Worm (Caenorhabditis elegans) whole organism, L1 larva: ENCODE data around the gene ZK686.1.

Experiments used
- C04F5.9 ChIP-seq: sonication (generic microtip); optimal IDR thresholded peaks from 2 replicates; lab custom pipeline; 2016; ENCODE audit warnings: missing genetic modification characterization, missing compliant biosample characterization
- C16A3.4 ChIP-seq: fragments of 150-350 bp; optimal IDR thresholded peaks from 2 replicates; lab custom pipeline; 2014; ENCODE audit warnings: missing biosample characterization, missing genetic modification characterization
- alr-1 ChIP-seq: fragments of 200-800 bp; sonication (Bioruptor generic); optimal IDR thresholded peaks from 2 replicates; lab custom pipeline; 2018; ENCODE audit warnings: borderline replicate concordance, mild to moderate bottlenecking, missing genetic modification characterization, missing compliant biosample characterization
- aly-2 ChIP-seq: fragments of 150-350 bp; optimal IDR thresholded peaks from 2 replicates; lab custom pipeline; 2014; ENCODE audit warnings: missing biosample characterization, missing genetic modification characterization
- ama-1 ChIP-seq: fragments of 150-350 bp; optimal IDR thresholded peaks from 2 replicates; lab custom pipeline; 2014
- blmp-1 ChIP-seq: fragments of 150-350 bp; optimal IDR thresholded peaks from 2 replicates; lab custom pipeline; 2014; ENCODE audit warnings: missing biosample characterization, missing genetic modification characterization
- ceh-63 ChIP-seq: fragments of 200-800 bp; sonication (Bioruptor generic); optimal IDR thresholded peaks from 2 replicates; lab custom pipeline; 2018; ENCODE audit warnings: mild to moderate bottlenecking, missing genetic modification characterization, missing compliant biosample characterization
- ceh-8 ChIP-seq: fragments of 200-800 bp; sonication (Bioruptor generic); optimal IDR thresholded peaks from 2 replicates; lab custom pipeline; 2018; ENCODE audit warnings: mild to moderate bottlenecking, missing genetic modification characterization, moderate library complexity, missing compliant biosample characterization
- ceh-82 ChIP-seq, 3 experiments: fragments of 150-350 bp in 1 of 3; sonication (generic microtip) in 2 of 3; optimal IDR thresholded peaks; 2 replicates each; lab custom pipeline; 2014 to 2017; ENCODE audit warnings: missing biosample characterization in 3 of 3, missing genetic modification characterization in 3 of 3
- ceh-90 ChIP-seq: sonication (generic microtip); optimal IDR thresholded peaks from 2 replicates; lab custom pipeline; 2016; ENCODE audit warnings: missing genetic modification characterization, missing compliant biosample characterization
- dpl-1 ChIP-seq, 3 experiments: fragments of 150-350 bp in 2 of 3; sonication (generic microtip) in 1 of 3; optimal IDR thresholded peaks; 2 replicates each; lab custom pipeline; 2014 to 2017; ENCODE audit warnings: missing biosample characterization in 3 of 3, missing genetic modification characterization in 3 of 3, missing genetic modification reagents in 3 of 3
- dsc-1 ChIP-seq: sonication (generic microtip); optimal IDR thresholded peaks from 2 replicates; lab custom pipeline; 2016; ENCODE audit warnings: mild to moderate bottlenecking, missing genetic modification characterization, missing compliant biosample characterization
- elt-2 ChIP-seq: sonication (generic microtip); optimal IDR thresholded peaks from 2 replicates; lab custom pipeline; 2016; ENCODE audit warnings: missing genetic modification characterization, mild to moderate bottlenecking, inconsistent platforms, missing compliant biosample characterization, missing genetic modification reagents
- elt-3 ChIP-seq, 6 experiments: fragments of 150-350 bp in 1 of 6; sonication (generic microtip); optimal IDR thresholded peaks; 2 replicates each; lab custom pipeline; 2017 to 2018; ENCODE audit warnings: missing biosample characterization in 6 of 6, missing genetic modification characterization in 6 of 6, inconsistent platforms in 1 of 6
- fkh-10 ChIP-seq: sonication (generic microtip); optimal IDR thresholded peaks from 2 replicates; lab custom pipeline; 2017; ENCODE audit warnings: missing biosample characterization, missing genetic modification reagents, missing genetic modification characterization
- fkh-8 ChIP-seq: sonication (generic microtip); optimal IDR thresholded peaks from 2 replicates; lab custom pipeline; 2016; ENCODE audit warnings: mild to moderate bottlenecking, missing genetic modification characterization, missing compliant biosample characterization
- hlh-17 ChIP-seq: fragments of 200-800 bp; sonication (Bioruptor generic); optimal IDR thresholded peaks from 2 replicates; lab custom pipeline; 2018; ENCODE audit warnings: missing genetic modification characterization, mild to moderate bottlenecking, missing compliant biosample characterization, moderate library complexity, borderline replicate concordance
- hpl-2 ChIP-seq: fragments of 150-350 bp; optimal IDR thresholded peaks from 2 replicates; lab custom pipeline; 2014; ENCODE audit warnings: missing biosample characterization, missing genetic modification reagents, missing genetic modification characterization
- jun-1 ChIP-seq: fragments of 150-350 bp; optimal IDR thresholded peaks from 2 replicates; lab custom pipeline; 2014; ENCODE audit warnings: missing biosample characterization, missing genetic modification reagents, missing genetic modification characterization
- lin-13 ChIP-seq: fragments of 150-350 bp; optimal IDR thresholded peaks from 2 replicates; lab custom pipeline; 2014; ENCODE audit warnings: missing biosample characterization, missing genetic modification reagents, missing genetic modification characterization
- lin-14 ChIP-seq: fragments of 200-800 bp; sonication (Bioruptor generic); optimal IDR thresholded peaks from 2 replicates; lab custom pipeline; 2018; ENCODE audit warnings: mild to moderate bottlenecking, missing genetic modification characterization, moderate library complexity, missing compliant biosample characterization
- lin-35 ChIP-seq, 2 experiments: fragments of 150-350 bp; optimal IDR thresholded peaks; 2 replicates each; lab custom pipeline; 2014; ENCODE audit warnings: missing biosample characterization in 2 of 2, missing genetic modification characterization in 2 of 2, missing genetic modification reagents in 2 of 2
- lsy-2 ChIP-seq, 2 experiments: fragments of 150-350 bp; optimal IDR thresholded peaks; 2 replicates each; lab custom pipeline; 2014; ENCODE audit warnings: missing biosample characterization in 2 of 2, missing genetic modification characterization in 2 of 2
- mef-2 ChIP-seq: fragments of 150-350 bp; optimal IDR thresholded peaks from 2 replicates; lab custom pipeline; 2014; ENCODE audit warnings: missing biosample characterization, missing genetic modification characterization
- mep-1 ChIP-seq: fragments of 150-350 bp; optimal IDR thresholded peaks from 2 replicates; lab custom pipeline; 2014; ENCODE audit warnings: missing biosample characterization, missing genetic modification characterization
- nhr-11 ChIP-seq: fragments of 150-350 bp; optimal IDR thresholded peaks from 2 replicates; lab custom pipeline; 2014; ENCODE audit warnings: missing biosample characterization, missing genetic modification characterization
- nhr-12 ChIP-seq: sonication (generic microtip); optimal IDR thresholded peaks from 2 replicates; lab custom pipeline; 2017; ENCODE audit warnings: missing biosample characterization, missing genetic modification characterization
- nhr-20 ChIP-seq: sonication (generic microtip); optimal IDR thresholded peaks from 2 replicates; lab custom pipeline; 2016; ENCODE audit warnings: mild to moderate bottlenecking, missing genetic modification characterization, missing compliant biosample characterization
- nhr-237 ChIP-seq: fragments of 150-350 bp; optimal IDR thresholded peaks from 2 replicates; lab custom pipeline; 2014; ENCODE audit warnings: missing biosample characterization, missing genetic modification characterization
- nhr-47 ChIP-seq: sonication (generic microtip); optimal IDR thresholded peaks from 2 replicates; lab custom pipeline; 2016; ENCODE audit warnings: mild to moderate bottlenecking, missing genetic modification characterization, moderate library complexity, missing compliant biosample characterization
- nhr-71 ChIP-seq: sonication (generic microtip); optimal IDR thresholded peaks from 2 replicates; lab custom pipeline; 2016; ENCODE audit warnings: mild to moderate bottlenecking, missing genetic modification characterization, moderate library complexity, missing compliant biosample characterization
- nhr-76 ChIP-seq: sonication (generic microtip); optimal IDR thresholded peaks from 2 replicates; lab custom pipeline; 2017; ENCODE audit warnings: missing biosample characterization, missing genetic modification characterization
- nhr-84 ChIP-seq: sonication (generic microtip); optimal IDR thresholded peaks from 2 replicates; lab custom pipeline; 2017; ENCODE audit warnings: missing biosample characterization, missing genetic modification characterization
- nhr-90 ChIP-seq: sonication (generic microtip); optimal IDR thresholded peaks from 2 replicates; lab custom pipeline; 2016; ENCODE audit warnings: mild to moderate bottlenecking, missing genetic modification characterization, missing compliant biosample characterization; ENCODE audit not compliant: poor library complexity
- pax-3 ChIP-seq: fragments of 200-800 bp; sonication (Bioruptor generic); optimal IDR thresholded peaks from 2 replicates; lab custom pipeline; 2018; ENCODE audit warnings: mild to moderate bottlenecking, missing genetic modification characterization, moderate library complexity, missing compliant biosample characterization
- pqm-1 ChIP-seq: sonication (generic microtip); optimal IDR thresholded peaks from 3 replicates; lab custom pipeline; 2017; ENCODE audit warnings: missing biosample characterization, missing genetic modification characterization
- rnt-1 ChIP-seq: sonication (generic microtip); optimal IDR thresholded peaks from 2 replicates; lab custom pipeline; 2016; ENCODE audit warnings: mild to moderate bottlenecking, missing genetic modification characterization, moderate library complexity, missing compliant biosample characterization
- snpc-4 ChIP-seq: fragments of 150-350 bp; optimal IDR thresholded peaks from 2 replicates; lab custom pipeline; 2014; ENCODE audit warnings: missing biosample characterization, missing genetic modification characterization
- snu-23 ChIP-seq: sonication (generic microtip); optimal IDR thresholded peaks from 2 replicates; lab custom pipeline; 2016; ENCODE audit warnings: missing genetic modification characterization, missing compliant biosample characterization
- sptf-1 ChIP-seq: fragments of 150-350 bp; optimal IDR thresholded peaks from 2 replicates; lab custom pipeline; 2014; ENCODE audit warnings: missing biosample characterization, missing genetic modification characterization
- sup-37 ChIP-seq: fragments of 200-800 bp; sonication (Bioruptor generic); optimal IDR thresholded peaks from 2 replicates; lab custom pipeline; 2018; ENCODE audit warnings: mild to moderate bottlenecking, missing genetic modification characterization, missing compliant biosample characterization
- swsn-7 ChIP-seq: sonication (generic microtip); optimal IDR thresholded peaks from 2 replicates; lab custom pipeline; 2016; ENCODE audit warnings: missing genetic modification characterization, missing compliant biosample characterization
- unc-62 ChIP-seq: fragments of 150-350 bp; optimal IDR thresholded peaks from 2 replicates; lab custom pipeline; 2014; ENCODE audit warnings: missing biosample characterization, missing genetic modification reagents, missing genetic modification characterization
- zip-4 ChIP-seq: fragments of 200-800 bp; sonication (Bioruptor generic); optimal IDR thresholded peaks from 2 replicates; lab custom pipeline; 2018; ENCODE audit warnings: mild to moderate bottlenecking, missing genetic modification characterization, moderate library complexity, missing compliant biosample characterization
- ztf-11 ChIP-seq, 2 experiments: sonication (generic microtip); optimal IDR thresholded peaks; 2 replicates each; lab custom pipeline; 2016 to 2017; ENCODE audit warnings: missing genetic modification characterization in 2 of 2, missing biosample characterization in 1 of 2, missing compliant biosample characterization in 1 of 2
- ztf-4 ChIP-seq: fragments of 150-350 bp; optimal IDR thresholded peaks from 2 replicates; lab custom pipeline; 2014; ENCODE audit warnings: missing biosample characterization, missing genetic modification characterization

The ZK686.1 gene

ce11 chrIII:7725483-7726250 lies 47.3 kb upstream of the ZK686.1 start (continued):
- TF ChIP-seq snpc-4 (tag; lab: Kevin White, UChicago) (no peak), hpl-2 (GFP tag; lab: Kevin White, UChicago) (no peak), ceh-63 (GFP tag; lab: Kevin White, UChicago) (no peak)
- TF ChIP-seq, all 84 proteins: peak for 11

- peak; percentile 62 for TF ChIP-seq dsc-1 (tag; lab: Kevin White, UChicago)
- no peak for TF ChIP-seq ama-1
- TF ChIP-seq pax-3 (tag; lab: Kevin White, UChicago), result peak; percentile 29
- peak; percentile 16 for TF ChIP-seq snu-23 (GFP tag; lab: Kevin White, UChicago)
- TF ChIP-seq nhr-47 (tag; lab: Kevin White, UChicago), result peak; percentile 41
- TF ChIP-seq fkh-8 (tag; lab: Kevin White, UChicago), result peak; percentile 68
- TF ChIP-seq C04F5.9 (tag; lab: Kevin White, UChicago), result no peak
- peak; percentile 42 for TF ChIP-seq nhr-71 (tag; lab: Kevin White, UChicago)
- no peak for TF ChIP-seq ceh-63 (GFP tag; lab: Kevin White, UChicago)
- TF ChIP-seq, all 84 proteins: peak for 6
Measured at ce11 chrIII:7726500-7726899, 46.4 kb upstream of the ZK686.1 start.

- TF ChIP-seq C16A3.4 (tag; lab: Kevin White, UChicago) (no peak), ama-1 (peak; percentile 24), aly-2 (tag; lab: Kevin White, UChicago) (no peak), elt-3 (tag; optimal IDR thresholded peaks at IDR 0.05; lab: Kevin White, UChicago) (peak in 3 of 6 experiments; percentile 71 to 83 (median 78)), hlh-17 (no peak), sptf-1 (no peak), mef-2 (tag; lab: Kevin White, UChicago) (no peak), nhr-71 (tag; lab: Kevin White, UChicago) (peak; percentile 73), elt-2 (tag; lab: Kevin White, UChicago) (no peak), ceh-90 (tag; lab: Kevin White, UChicago) (no peak), nhr-237 (tag; lab: Kevin White, UChicago) (no peak), ztf-4 (tag; lab: Kevin White, UChicago) (no peak), rnt-1 (tag; lab: Kevin White, UChicago) (peak; percentile 44), blmp-1 (peak; percentile 94), nhr-11 (tag; lab: Kevin White, UChicago) (no peak), nhr-84 (tag; lab: Kevin White, UChicago) (no peak), nhr-90 (peak; percentile 44), lin-13 (GFP tag; lab: Kevin White, UChicago) (peak; percentile 58), lin-35 (GFP tag; optimal IDR thresholded peaks at IDR 0.05; lab: Kevin White, UChicago) (peak; percentile 18 to 25), swsn-7 (tag; lab: Kevin White, UChicago) (peak; percentile 5), unc-62 (GFP tag; lab: Kevin White, UChicago) (no peak), nhr-12 (no peak), ceh-8 (GFP tag; lab: Kevin White, UChicago) (no peak), nhr-76 (tag; lab: Kevin White, UChicago) (no peak), dpl-1 (GFP tag; optimal IDR thresholded peaks at IDR 0.05; lab: Kevin White, UChicago) (peak; percentile 17 to 30 (median 29)), nhr-47 (tag; lab: Kevin White, UChicago) (peak; percentile 50), pqm-1 (no peak), zip-4 (GFP tag; lab: Kevin White, UChicago) (peak; percentile 2), mep-1 (peak; percentile 63), dsc-1 (tag; lab: Kevin White, UChicago) (no peak), C04F5.9 (tag; lab: Kevin White, UChicago) (no peak), nhr-20 (tag; lab: Kevin White, UChicago) (peak; percentile 35), lin-14 (GFP tag; lab: Kevin White, UChicago) (peak; percentile 90), ceh-82 (tag; optimal IDR thresholded peaks at IDR 0.05; lab: Kevin White, UChicago) (peak in 1 of 3 experiments; percentile 48), alr-1 (tag; lab: Kevin White, UChicago) (no peak), jun-1 (tag; lab: Kevin White, UChicago) (no peak), ztf-11 (tag; optimal IDR thresholded peaks at IDR 0.05; lab: Kevin White, UChicago) (no peak), lsy-2 (tag; optimal IDR thresholded peaks at IDR 0.05; lab: Kevin White, UChicago) (peak; percentile 36 to 53), sup-37 (no peak), fkh-10 (no peak)
Measured at ce11 chrIII:7728494-7728893, 44.4 kb upstream of the ZK686.1 start.
